Fruit fly (Drosophila melanogaster) whole organism, pupa: ENCODE data around the gene 5PtaseI.

ENCODE experiments used
- CG10348 ChIP-seq: fragments of 200-800 bp; sonication (Bioruptor generic); IDR thresholded peaks from 2 replicates; pipeline ENCODE4 v1.3.6; 2022; ENCODE audit warnings: missing biosample characterization, missing genetic modification characterization
- CG12605 ChIP-seq: fragments of 200-800 bp; sonication (Bioruptor generic); IDR thresholded peaks from 2 replicates; pipeline ENCODE4 v1.3.6; 2022; ENCODE audit warnings: missing biosample characterization, missing genetic modification characterization
- CG13204 ChIP-seq: fragments of 200-800 bp; sonication (Bioruptor generic); optimal IDR thresholded peaks from 2 replicates; lab custom pipeline; 2018; ENCODE audit warnings: missing biosample characterization, mild to moderate bottlenecking, missing genetic modification characterization, moderate library complexity
- CG14655 ChIP-seq: fragments of 200-800 bp; sonication (Bioruptor generic); optimal IDR thresholded peaks from 3 replicates; lab custom pipeline; 2017; ENCODE audit warnings: mild to moderate bottlenecking, missing biosample characterization, missing genetic modification reagents, missing genetic modification characterization
- CG15710 ChIP-seq: fragments of 200-800 bp; sonication (Bioruptor generic); optimal IDR thresholded peaks from 2 replicates; lab custom pipeline; 2018; ENCODE audit warnings: missing biosample characterization, mild to moderate bottlenecking, missing genetic modification characterization, moderate library complexity
- CG17806 ChIP-seq: fragments of 200-800 bp; sonication (Bioruptor generic); optimal IDR thresholded peaks from 2 replicates; lab custom pipeline; 2018; ENCODE audit warnings: missing biosample characterization, mild to moderate bottlenecking, missing genetic modification characterization, moderate library complexity
- CG32121 ChIP-seq: fragments of 200-800 bp; sonication (Bioruptor generic); IDR thresholded peaks from 2 replicates; pipeline ENCODE4 v1.3.6; 2022; ENCODE audit warnings: missing biosample characterization, missing genetic modification characterization
- CG34367 ChIP-seq: fragments of 200-800 bp; sonication (Bioruptor generic); optimal IDR thresholded peaks from 2 replicates; lab custom pipeline; 2018; ENCODE audit warnings: missing biosample characterization, mild to moderate bottlenecking, missing genetic modification characterization
- CG4496 ChIP-seq: fragments of 200-800 bp; sonication (Bioruptor generic); IDR thresholded peaks from 3 replicates; pipeline ENCODE4 v1.3.6; 2022; ENCODE audit warnings: missing biosample characterization, missing genetic modification characterization
- CG8159 ChIP-seq: fragments of 200-800 bp; sonication (Bioruptor generic); optimal IDR thresholded peaks from 3 replicates; lab custom pipeline; 2018; ENCODE audit warnings: missing biosample characterization, mild to moderate bottlenecking, missing genetic modification characterization, moderate library complexity
- CG8301 ChIP-seq: fragments of 200-800 bp; sonication (Bioruptor generic); optimal IDR thresholded peaks from 2 replicates; lab custom pipeline; 2018; ENCODE audit warnings: missing biosample characterization, mild to moderate bottlenecking, missing genetic modification characterization
- CG9948 ChIP-seq: fragments of 200-800 bp; sonication (Bioruptor generic); optimal IDR thresholded peaks from 2 replicates; lab custom pipeline; 2018; ENCODE audit warnings: missing biosample characterization, mild to moderate bottlenecking, missing genetic modification characterization, moderate library complexity
- D1 ChIP-seq: fragments of 200-800 bp; sonication (Bioruptor generic); optimal IDR thresholded peaks from 2 replicates; lab custom pipeline; 2018; ENCODE audit warnings: missing biosample characterization, mild to moderate bottlenecking, missing genetic modification characterization, moderate library complexity
- EcR ChIP-seq: fragments of 200-800 bp; sonication (Bioruptor generic); optimal IDR thresholded peaks from 3 replicates; lab custom pipeline; 2019; ENCODE audit warnings: missing biosample characterization, missing genetic modification characterization, mild to moderate bottlenecking, moderate library complexity, missing genetic modification reagents
- Ets98B ChIP-seq: fragments of 200-800 bp; sonication (Bioruptor generic); IDR thresholded peaks from 2 replicates; pipeline ENCODE4 v1.3.6; 2022; ENCODE audit warnings: missing biosample characterization, missing genetic modification characterization
- Pif1A ChIP-seq: fragments of 200-800 bp; sonication (Bioruptor generic); optimal IDR thresholded peaks from 3 replicates; lab custom pipeline; 2016; ENCODE audit warnings: missing biosample characterization, missing genetic modification characterization
- Pif1B ChIP-seq: fragments of 200-800 bp; sonication (Bioruptor generic); optimal IDR thresholded peaks from 3 replicates; lab custom pipeline; 2016; ENCODE audit warnings: missing biosample characterization, missing genetic modification characterization
- Snoo ChIP-seq: fragments of 200-800 bp; sonication (Bioruptor generic); optimal IDR thresholded peaks from 3 replicates; lab custom pipeline; 2017; ENCODE audit warnings: missing biosample characterization, mild to moderate bottlenecking, missing genetic modification characterization, inconsistent platforms
- fd96Ca ChIP-seq: fragments of 200-800 bp; sonication (Bioruptor generic); IDR thresholded peaks from 3 replicates; pipeline ENCODE4 v1.3.6; 2022; ENCODE audit warnings: missing biosample characterization, missing genetic modification characterization
- gl ChIP-seq: fragments of 200-800 bp; sonication (Bioruptor generic); optimal IDR thresholded peaks from 2 replicates; lab custom pipeline; 2018; ENCODE audit warnings: missing biosample characterization, mild to moderate bottlenecking, missing genetic modification characterization
- rn ChIP-seq: fragments of 200-800 bp; sonication (Bioruptor generic); IDR thresholded peaks from 2 replicates; pipeline ENCODE4 v1.3.6; 2022; ENCODE audit warnings: missing biosample characterization, missing genetic modification characterization

The 5PtaseI gene

DNA sequence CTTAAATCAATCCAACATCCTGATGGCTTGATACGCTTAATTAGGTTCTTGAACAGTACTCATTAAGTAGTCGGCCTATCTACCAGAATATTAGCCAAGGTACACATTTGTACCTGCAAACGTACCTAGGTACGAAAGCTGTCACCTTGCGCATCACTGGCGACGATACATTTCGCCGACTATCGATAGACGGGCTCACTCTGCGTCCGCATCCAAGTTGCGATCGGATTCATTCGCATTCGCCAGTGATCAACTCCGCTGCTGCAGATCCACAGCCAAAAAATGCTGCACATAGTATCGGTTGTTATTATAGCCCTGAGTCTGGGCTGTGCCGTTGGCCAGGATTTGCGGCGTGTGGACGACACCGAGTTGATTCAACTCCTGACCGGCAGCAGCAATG, 2.6 kb upstream of the 5PtaseI start, which contains the start of gene CG11790:
TSS of gene CG11790 (plus strand) at position 203 of the 400 bp plus-strand sequence.
- TF ChIP-seq D1 (tag; lab: Kevin White, UChicago), result no peak
- no peak for TF ChIP-seq CG17806 (tag; lab: Kevin White, UChicago)
- no peak for TF ChIP-seq Pif1B (GFP tag; lab: Kevin White, UChicago)
- no peak for TF ChIP-seq CG14655 (GFP tag; lab: Kevin White, UChicago)
- no peak for TF ChIP-seq CG34367 (tag; lab: Kevin White, UChicago)
- TF ChIP-seq CG32121 (GFP tag; lab: Robert Waterston, UW), result peak; percentile 15; the same call in 1 of the 2 replicates
- TF ChIP-seq CG4496, result 0 out of 3 replicates have a peak, but pooled peaks have one; percentile 31
- TF ChIP-seq CG12605 (GFP tag; lab: Robert Waterston, UW), result no peak

DNA sequence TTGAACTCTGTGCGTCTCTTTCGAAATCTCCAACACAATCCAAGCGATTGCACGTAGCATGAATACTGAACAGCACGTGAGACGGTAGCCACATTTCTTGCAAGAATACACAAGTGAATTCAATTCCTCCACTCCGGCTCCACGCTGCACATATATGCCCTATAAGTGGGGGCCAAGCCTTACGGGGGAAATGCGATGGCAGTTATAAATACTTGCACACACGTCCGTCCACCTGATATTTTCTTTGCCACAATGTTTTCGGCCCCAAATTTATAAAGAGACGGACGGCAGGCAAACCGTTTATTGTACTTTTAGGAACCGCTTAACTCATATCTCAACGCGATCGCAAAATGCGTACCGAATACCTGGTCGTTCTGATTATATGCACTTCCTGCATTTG, 1.1 kb upstream of the 5PtaseI start, which contains the start of gene CG11786:
TSS of gene CG11786 (plus strand) at position 301 of the 400 bp plus-strand sequence.
- TF ChIP-seq Pif1A (GFP tag; lab: Kevin White, UChicago) (no peak), CG34367 (tag; lab: Kevin White, UChicago) (no peak), EcR (GFP tag; lab: Kevin White, UChicago) (no peak), gl (tag; lab: Kevin White, UChicago) (no peak), CG17806 (tag; lab: Kevin White, UChicago) (no peak), CG32121 (GFP tag; lab: Robert Waterston, UW) (no peak), CG14655 (GFP tag; lab: Kevin White, UChicago) (no peak), Pif1B (GFP tag; lab: Kevin White, UChicago) (no peak), CG4496 (no peak), CG10348 (GFP tag; lab: Robert Waterston, UW) (no peak), CG8301 (tag; lab: Kevin White, UChicago) (no peak), CG15710 (no peak), CG13204 (no peak), fd96Ca (GFP tag; lab: Robert Waterston, UW) (no peak), CG8159 (no peak), CG12605 (GFP tag; lab: Robert Waterston, UW) (no peak), D1 (tag; lab: Kevin White, UChicago) (no peak)
- TF ChIP-seq, all 21 proteins: peak for 0

DNA sequence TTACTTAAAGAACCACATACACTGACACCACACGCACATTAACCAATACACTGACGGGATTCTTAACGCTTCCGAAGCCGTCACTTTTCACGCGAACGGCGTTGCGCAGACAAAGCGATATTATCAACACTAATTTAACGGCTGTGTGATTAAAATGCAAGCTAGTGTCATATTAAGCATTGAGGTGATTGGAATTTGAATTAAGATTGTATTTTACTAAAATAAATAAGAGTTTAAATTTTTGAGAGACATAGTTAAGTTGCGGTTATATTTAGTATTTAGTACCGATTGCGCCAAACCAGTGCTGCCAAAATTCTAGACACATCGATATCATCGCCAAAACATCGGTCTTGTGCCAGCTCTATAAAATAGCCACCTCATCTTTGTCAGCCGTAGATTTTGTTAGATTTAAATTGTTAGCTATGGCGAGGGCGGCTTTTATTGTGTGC, 5.9 kb downstream of the 5PtaseI start, which contains the start of the genes Ythdf and bai:
TSS of gene Ythdf (minus strand) at position 222 of the 449 bp plus-strand sequence.
TSS of gene bai (plus strand) at position 347 of the 449 bp plus-strand sequence.
- no peak for TF ChIP-seq CG32121 (GFP tag; lab: Robert Waterston, UW)
- TF ChIP-seq Pif1B (GFP tag; lab: Kevin White, UChicago), result no peak
- peak; percentile 72 for TF ChIP-seq CG9948 (tag; lab: Kevin White, UChicago)
- TF ChIP-seq, all 21 proteins: peak for 1

DNA sequence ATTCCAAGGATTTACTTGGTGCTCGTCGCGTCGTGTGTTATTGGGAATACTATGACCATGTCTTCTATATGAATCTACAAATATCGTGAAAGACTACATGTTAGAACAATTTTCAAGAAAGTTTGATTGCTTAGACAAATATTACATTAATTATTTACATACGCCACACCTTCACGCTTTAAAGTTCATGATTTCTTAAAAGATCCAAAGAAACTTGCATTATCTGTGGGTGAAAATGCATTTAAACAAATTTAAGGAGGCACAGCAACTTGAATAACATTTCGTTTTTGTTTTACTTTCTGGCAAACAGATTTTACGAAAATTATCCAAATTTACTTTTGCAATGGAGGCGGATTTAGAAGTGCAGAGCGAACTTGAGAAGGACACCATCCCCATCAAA, 8.3 kb downstream of the 5PtaseI start, which contains the start of gene CG31115:
TSS of gene CG31115 (plus strand) at position 301 of the 400 bp plus-strand sequence.
- no peak for TF ChIP-seq fd96Ca (GFP tag; lab: Robert Waterston, UW)
- TF ChIP-seq CG15710, result no peak

DNA sequence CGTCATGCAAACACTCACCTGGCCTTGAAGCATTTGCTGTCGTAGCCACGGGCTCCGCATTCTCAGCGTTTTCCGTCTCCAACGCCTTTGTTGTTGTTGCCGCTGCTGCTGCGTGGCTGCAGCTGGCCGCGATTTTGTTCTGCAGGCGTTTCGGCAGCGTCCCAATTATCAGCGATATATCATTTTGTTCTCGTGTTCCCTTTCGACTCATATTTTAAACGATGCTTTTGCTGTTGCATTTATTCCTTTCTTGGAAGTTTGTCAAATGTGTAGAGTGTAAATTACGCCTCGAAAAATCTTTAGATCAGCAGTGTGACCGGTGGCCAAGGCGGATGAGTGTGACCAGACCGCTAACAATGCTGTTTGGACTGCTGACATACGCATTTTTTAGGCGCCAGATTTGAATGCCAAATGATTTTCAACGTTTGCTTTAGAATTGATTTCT, 11.8 kb downstream of the 5PtaseI start, which contains the start of gene Smg6:
TSS of gene Smg6 (minus strand) at position 324 of the 445 bp plus-strand sequence.
- TF ChIP-seq CG13204, result no peak
- no peak for TF ChIP-seq CG8159
- TF ChIP-seq Snoo, result no peak
- no peak for TF ChIP-seq fd96Ca (GFP tag; lab: Robert Waterston, UW)
- no peak for TF ChIP-seq Ets98B (GFP tag; lab: Robert Waterston, UW)
- no peak for TF ChIP-seq CG10348 (GFP tag; lab: Robert Waterston, UW)
- TF ChIP-seq, all 21 proteins: peak for 0

DNA sequence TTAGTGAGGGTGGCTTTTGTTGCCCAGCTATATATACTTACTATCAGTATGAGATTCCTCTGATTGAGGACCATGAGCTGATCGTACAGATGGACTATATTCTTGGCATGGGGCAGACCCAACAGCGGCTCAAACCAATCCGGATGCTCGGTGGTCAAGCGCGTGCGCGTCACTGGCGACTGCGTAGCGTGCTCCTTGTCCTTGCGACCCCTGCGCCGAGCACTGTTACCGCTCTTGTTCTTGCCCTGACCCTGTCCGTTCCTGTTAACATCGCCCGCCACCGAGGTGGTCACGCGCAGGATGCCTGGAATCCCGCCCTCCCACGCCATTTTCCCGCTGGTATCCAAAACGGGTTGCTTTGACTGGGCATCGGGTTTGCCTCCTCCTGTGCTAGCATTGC, 12.3 kb downstream of the 5PtaseI start:
- TF ChIP-seq Pif1A (GFP tag; lab: Kevin White, UChicago), result no peak
- TF ChIP-seq, all 21 proteins: peak for 0

DNA sequence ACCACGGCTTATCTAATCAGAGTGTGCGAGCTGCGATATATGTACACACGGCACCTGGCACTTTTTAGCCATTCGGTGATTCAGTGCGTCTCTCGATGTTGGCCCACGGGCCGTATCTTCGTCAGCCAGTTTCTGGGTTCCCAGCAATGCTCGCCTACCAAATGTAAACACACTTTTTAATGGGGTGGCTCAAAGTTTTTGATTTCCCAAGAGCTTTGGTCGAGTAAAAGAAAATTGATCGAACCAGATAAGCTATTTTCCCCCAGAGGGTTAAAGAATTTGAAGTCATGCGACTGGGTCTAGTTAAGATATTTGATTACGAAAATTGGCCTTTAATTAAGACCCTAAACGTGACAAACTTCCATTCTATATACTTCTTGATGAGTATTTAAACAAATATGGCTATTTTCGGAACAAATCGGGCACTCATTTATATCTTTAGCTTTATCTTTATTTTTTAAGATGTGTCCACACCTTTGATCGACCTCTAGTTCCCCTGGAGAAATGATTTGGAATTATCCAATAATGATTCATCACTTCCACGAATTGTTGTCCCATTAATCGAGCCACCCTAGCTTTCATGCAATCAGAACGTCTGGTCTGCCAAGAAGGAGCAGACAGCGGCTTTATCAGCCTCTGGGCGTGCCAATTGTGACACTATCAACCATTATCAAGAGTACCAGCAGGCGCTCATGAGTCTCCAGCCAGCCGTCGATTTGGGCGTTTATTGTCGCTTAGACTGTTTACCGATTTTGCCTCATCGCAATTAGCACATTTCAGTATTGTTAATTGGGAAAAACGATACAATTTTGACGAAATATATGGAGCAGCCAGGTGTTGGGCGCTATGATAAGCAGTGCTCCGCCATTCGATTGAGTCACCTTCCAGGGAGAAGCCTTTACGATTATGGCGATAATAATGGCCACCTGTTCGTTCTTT, 17.4 kb downstream of the 5PtaseI start:
- no peak for TF ChIP-seq CG8301 (tag; lab: Kevin White, UChicago)
- TF ChIP-seq Pif1A (GFP tag; lab: Kevin White, UChicago), result no peak
- TF ChIP-seq CG14655 (GFP tag; lab: Kevin White, UChicago), result no peak
- peak; percentile 55 for TF ChIP-seq Snoo
- TF ChIP-seq EcR (GFP tag; lab: Kevin White, UChicago), result no peak
- peak; percentile 18 for TF ChIP-seq CG17806 (tag; lab: Kevin White, UChicago)
- TF ChIP-seq CG9948 (tag; lab: Kevin White, UChicago), result peak; percentile 25
- TF ChIP-seq CG32121 (GFP tag; lab: Robert Waterston, UW), result 0 out of 2 replicates have a peak, but pooled peaks have one; percentile 28
- no peak for TF ChIP-seq CG34367 (tag; lab: Kevin White, UChicago)
- TF ChIP-seq CG10348 (GFP tag; lab: Robert Waterston, UW), result no peak
- no peak for TF ChIP-seq CG4496
- TF ChIP-seq Pif1B (GFP tag; lab: Kevin White, UChicago), result no peak
- TF ChIP-seq CG8159, result no peak
- TF ChIP-seq Ets98B (GFP tag; lab: Robert Waterston, UW), result no peak
- no peak for TF ChIP-seq CG12605 (GFP tag; lab: Robert Waterston, UW)
- TF ChIP-seq gl (tag; lab: Kevin White, UChicago), result no peak
- TF ChIP-seq D1 (tag; lab: Kevin White, UChicago), result no peak
- TF ChIP-seq rn (GFP tag; lab: Robert Waterston, UW), result no peak
- TF ChIP-seq CG15710, result peak; percentile 36
- TF ChIP-seq CG13204, result no peak
- TF ChIP-seq fd96Ca (GFP tag; lab: Robert Waterston, UW), result 0 out of 3 replicates have a peak, but pooled peaks have one; percentile 35
